Worm (Caenorhabditis elegans) whole organism, mixed stage, embryonic: Measurements from ENCODE around the gene F56C9.3.

ENCODE experiments used
- elt-3 ChIP-seq: fragments of 150-350 bp; optimal IDR thresholded peaks from 2 replicates; lab custom pipeline; 2014; ENCODE audit warnings: missing biosample characterization, missing genetic modification characterization
- ham-2 ChIP-seq: fragments of 200-800 bp; sonication (Bioruptor generic); optimal IDR thresholded peaks from 2 replicates; lab custom pipeline; 2018; ENCODE audit warnings: mild to moderate bottlenecking, missing genetic modification characterization, missing compliant biosample characterization
- lin-13 ChIP-seq: fragments of 150-350 bp; optimal IDR thresholded peaks from 2 replicates; lab custom pipeline; 2014; ENCODE audit warnings: missing biosample characterization, missing genetic modification characterization
- nhr-12 ChIP-seq: fragments of 150-350 bp; optimal IDR thresholded peaks from 2 replicates; lab custom pipeline; 2014; ENCODE audit warnings: missing biosample characterization, missing genetic modification characterization
- nhr-237 ChIP-seq: fragments of 150-350 bp; optimal IDR thresholded peaks from 2 replicates; lab custom pipeline; 2014; ENCODE audit warnings: missing biosample characterization, missing genetic modification characterization
- nhr-28 ChIP-seq: fragments of 150-350 bp; optimal IDR thresholded peaks from 2 replicates; lab custom pipeline; 2014; ENCODE audit warnings: missing biosample characterization, missing genetic modification characterization
- nhr-76 ChIP-seq: sonication (generic microtip); optimal IDR thresholded peaks from 2 replicates; lab custom pipeline; 2017; ENCODE audit warnings: missing biosample characterization, missing genetic modification characterization
- snpc-4 ChIP-seq: fragments of 150-350 bp; optimal IDR thresholded peaks from 2 replicates; lab custom pipeline; 2014; ENCODE audit warnings: missing biosample characterization, missing genetic modification characterization
- sptf-1 ChIP-seq: sonication (generic microtip); optimal IDR thresholded peaks from 2 replicates; lab custom pipeline; 2017; ENCODE audit warnings: mild to moderate bottlenecking, missing genetic modification characterization, moderate library complexity, missing compliant biosample characterization
- unc-39 ChIP-seq: fragments of 150-350 bp; optimal IDR thresholded peaks from 2 replicates; lab custom pipeline; 2014; ENCODE audit warnings: missing biosample characterization, missing genetic modification characterization
- ztf-11 ChIP-seq: fragments of 150-350 bp; optimal IDR thresholded peaks from 2 replicates; lab custom pipeline; 2014; ENCODE audit warnings: missing biosample characterization, missing genetic modification characterization

DNA sequence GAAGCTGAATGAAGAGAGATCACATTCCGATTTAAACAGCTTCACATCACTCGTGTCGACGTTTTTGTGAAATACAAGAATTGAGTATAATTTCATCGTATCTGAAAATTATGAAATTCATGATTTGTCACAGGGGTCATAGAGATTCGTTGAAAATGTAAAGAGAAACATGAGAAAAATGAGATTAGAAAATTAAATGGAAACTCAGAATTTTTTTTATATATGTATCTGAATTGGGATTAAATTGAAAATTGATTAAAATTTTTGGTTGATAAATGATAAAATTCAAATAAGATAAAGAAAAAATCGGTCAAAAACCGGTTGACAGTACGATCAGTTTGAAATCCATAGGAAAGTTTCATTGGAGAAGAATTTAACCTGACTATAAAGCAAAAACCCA, 23.6 kb upstream of the F56C9.3 start, which contains the start of gene ykt-6:
- TF ChIP-seq nhr-76 (no peak), ham-2 (GFP tag; lab: Kevin White, UChicago) (no peak), snpc-4 (tag; lab: Kevin White, UChicago) (no peak), ztf-11 (tag; lab: Kevin White, UChicago) (no peak), nhr-28 (tag; lab: Kevin White, UChicago) (no peak), unc-39 (tag; lab: Kevin White, UChicago) (no peak), lin-13 (no peak), sptf-1 (tag; lab: Kevin White, UChicago) (no peak), nhr-237 (tag; lab: Kevin White, UChicago) (no peak), elt-3 (tag; lab: Kevin White, UChicago) (no peak), nhr-12 (tag; lab: Kevin White, UChicago) (no peak)
